Worm (Caenorhabditis elegans): ENCODE data around the gene ZK1321.1.

The ZK1321.1 gene

DNA sequence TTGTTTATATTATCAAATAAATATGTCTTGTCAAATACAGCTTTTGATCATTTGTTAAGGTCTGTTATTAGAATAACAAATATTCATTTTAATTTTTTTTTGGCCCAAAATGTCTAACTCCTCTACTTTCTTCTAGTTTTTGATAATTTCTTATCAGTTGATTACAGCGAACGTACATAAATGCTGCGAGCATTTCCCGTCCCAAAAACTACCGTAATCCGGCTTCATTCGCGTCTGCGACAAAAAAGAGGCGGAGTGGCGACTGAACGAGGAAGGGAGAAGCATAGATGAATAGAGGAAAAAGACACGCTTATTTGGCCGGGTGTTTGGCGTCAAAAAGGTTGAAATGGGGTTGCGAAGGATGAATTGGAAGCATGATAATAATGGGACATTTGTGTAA is 13.3 kb upstream of the ZK1321.1 start:
- TF ChIP-seq ama-1 (optimal IDR thresholded peaks at IDR 0.05), result no peak
- TF ChIP-seq ets-7 (tag; optimal IDR thresholded peaks at IDR 0.05), result no peak
- TF ChIP-seq aly-1 (tag; optimal IDR thresholded peaks at IDR 0.05), result no peak
- TF ChIP-seq hmg-4 (GFP tag; optimal IDR thresholded peaks at IDR 0.05), result no peak
- TF ChIP-seq B0310.2 (tag; optimal IDR thresholded peaks at IDR 0.05), result no peak
- TF ChIP-seq pes-1 (GFP tag; IDR thresholded peaks at IDR 0.05), result no peak
- TF ChIP-seq ceh-13 (GFP tag; optimal IDR thresholded peaks at IDR 0.05), result no peak
- no peak for TF ChIP-seq tra-4 (tag; optimal IDR thresholded peaks at IDR 0.05)
- TF ChIP-seq scrt-1 (GFP tag; IDR thresholded peaks at IDR 0.05), result no peak
- no peak for TF ChIP-seq flt-1 (GFP tag; IDR thresholded peaks at IDR 0.05)
- no peak for TF ChIP-seq tbx-11 (GFP tag; IDR thresholded peaks at IDR 0.05)
- no peak for TF ChIP-seq sea-1 (GFP tag; conservative IDR thresholded peaks at IDR 0.05)
- TF ChIP-seq F13C5.2 (tag; optimal IDR thresholded peaks at IDR 0.05), result no peak
- TF ChIP-seq hmbx-1 (tag; optimal IDR thresholded peaks at IDR 0.05), result no peak
- no peak for TF ChIP-seq tbx-37 (GFP tag; conservative IDR thresholded peaks at IDR 0.05)
- TF ChIP-seq ceh-36 (tag; optimal IDR thresholded peaks at IDR 0.05), result no peak
- TF ChIP-seq hnd-1 (tag; optimal IDR thresholded peaks at IDR 0.05), result no peak

DNA sequence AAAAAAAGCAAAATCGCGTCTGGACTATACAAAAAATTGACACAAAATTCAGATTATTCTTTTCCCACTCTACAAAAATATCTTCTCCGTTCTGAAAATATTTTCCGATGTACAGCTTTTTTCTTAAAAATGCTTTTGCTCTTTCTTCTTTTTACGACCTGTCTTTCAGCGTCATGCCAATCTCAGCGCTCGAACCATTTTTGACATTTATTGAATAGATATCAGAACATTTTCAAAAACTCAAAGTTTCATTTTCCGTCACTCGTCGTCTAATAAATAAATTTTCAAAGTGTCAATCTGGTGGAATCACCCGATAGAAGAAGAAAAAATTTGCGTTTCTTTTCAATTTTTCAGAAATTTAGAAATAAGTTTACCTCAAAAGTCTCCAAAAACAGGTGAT is 12.4 kb upstream of the ZK1321.1 start:
- TF ChIP-seq scrt-1 (GFP tag; IDR thresholded peaks at IDR 0.05) (no peak), ceh-13 (GFP tag; optimal IDR thresholded peaks at IDR 0.05) (no peak), ets-7 (tag; optimal IDR thresholded peaks at IDR 0.05) (no peak), B0310.2 (tag; optimal IDR thresholded peaks at IDR 0.05) (no peak), ama-1 (optimal IDR thresholded peaks at IDR 0.05) (no peak), tra-4 (tag; optimal IDR thresholded peaks at IDR 0.05) (no peak), aly-1 (tag; optimal IDR thresholded peaks at IDR 0.05) (no peak), ceh-36 (tag; optimal IDR thresholded peaks at IDR 0.05) (no peak), tbx-37 (GFP tag; conservative IDR thresholded peaks at IDR 0.05) (no peak), hmbx-1 (tag; optimal IDR thresholded peaks at IDR 0.05) (no peak), hnd-1 (tag; optimal IDR thresholded peaks at IDR 0.05) (no peak), sea-1 (GFP tag; conservative IDR thresholded peaks at IDR 0.05) (no peak), hmg-4 (GFP tag; optimal IDR thresholded peaks at IDR 0.05) (no peak), tbx-11 (GFP tag; IDR thresholded peaks at IDR 0.05) (no peak), F13C5.2 (tag; optimal IDR thresholded peaks at IDR 0.05) (no peak)

DNA sequence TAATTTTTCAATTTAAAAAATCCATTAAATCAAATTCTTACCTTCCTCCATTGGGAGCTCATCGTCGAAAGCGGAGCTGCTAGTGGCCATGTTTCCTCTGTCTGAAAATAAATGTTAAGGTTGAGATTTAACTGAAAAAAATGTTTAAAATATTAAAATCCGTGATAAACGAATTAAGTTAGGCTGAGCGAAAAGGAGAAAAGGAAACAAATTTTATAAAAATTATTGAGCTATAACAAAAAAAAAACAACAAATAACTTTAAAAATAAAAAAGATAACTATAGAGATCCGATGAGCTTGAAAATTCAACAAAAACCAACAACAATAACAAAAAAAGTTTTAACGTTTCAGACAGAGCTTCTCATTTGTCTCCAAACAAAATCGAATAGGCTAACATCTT is 11.0 kb upstream of the ZK1321.1 start, which contains the start of gene pno-1:
Gene pno-1, minus strand, starts transcription at position 101 of the 400 bp plus-strand sequence.
- TF ChIP-seq B0310.2 (tag; optimal IDR thresholded peaks at IDR 0.05) (no peak), hmbx-1 (tag; optimal IDR thresholded peaks at IDR 0.05) (no peak), ceh-13 (GFP tag; optimal IDR thresholded peaks at IDR 0.05) (no peak), ceh-36 (tag; optimal IDR thresholded peaks at IDR 0.05) (no peak), F13C5.2 (tag; optimal IDR thresholded peaks at IDR 0.05) (no peak), tbx-11 (GFP tag; IDR thresholded peaks at IDR 0.05) (no peak), ama-1 (optimal IDR thresholded peaks at IDR 0.05) (no peak), hnd-1 (tag; optimal IDR thresholded peaks at IDR 0.05) (no peak), sea-1 (GFP tag; conservative IDR thresholded peaks at IDR 0.05) (no peak), scrt-1 (GFP tag; IDR thresholded peaks at IDR 0.05) (no peak), tra-4 (tag; optimal IDR thresholded peaks at IDR 0.05) (no peak), aly-1 (tag; optimal IDR thresholded peaks at IDR 0.05) (no peak)

DNA sequence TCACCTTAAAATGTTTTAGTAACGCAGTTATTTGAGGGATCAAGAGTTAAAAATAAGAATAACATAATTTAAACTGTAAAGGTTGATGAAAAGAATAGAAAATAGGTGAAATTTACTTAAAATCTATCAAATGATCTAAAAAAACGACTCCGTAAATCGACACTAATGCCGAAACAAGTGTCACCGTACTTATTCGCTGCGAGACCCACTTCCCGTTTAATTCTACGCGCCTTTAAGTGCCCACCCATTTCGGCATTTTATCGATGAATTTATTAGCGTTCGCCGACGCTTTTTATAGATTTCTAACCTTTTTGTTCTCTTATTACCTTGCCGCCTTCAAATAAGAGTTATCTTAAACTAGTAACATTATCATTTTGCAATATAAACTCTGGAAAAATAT is 7.8 kb upstream of the ZK1321.1 start, which contains the start of the genes Y53C12B.1 and nos-3:
Gene Y53C12B.1, minus strand, starts transcription at position 10 of the 400 bp plus-strand sequence.
Gene nos-3, plus strand, starts transcription at position 248 of the 400 bp plus-strand sequence.
- TF ChIP-seq aly-1 (tag; optimal IDR thresholded peaks at IDR 0.05), result no peak
- no peak for TF ChIP-seq F13C5.2 (tag; optimal IDR thresholded peaks at IDR 0.05)
- no peak for TF ChIP-seq ama-1 (optimal IDR thresholded peaks at IDR 0.05)
- no peak for TF ChIP-seq ceh-36 (tag; optimal IDR thresholded peaks at IDR 0.05)
- TF ChIP-seq ets-7 (tag; optimal IDR thresholded peaks at IDR 0.05), result no peak
- TF ChIP-seq ceh-13 (GFP tag; optimal IDR thresholded peaks at IDR 0.05), result no peak
- TF ChIP-seq hmg-4 (GFP tag; optimal IDR thresholded peaks at IDR 0.05), result no peak
- TF ChIP-seq sea-1 (GFP tag; conservative IDR thresholded peaks at IDR 0.05), result no peak
- TF ChIP-seq pes-1 (GFP tag; IDR thresholded peaks at IDR 0.05), result no peak
- TF ChIP-seq hmbx-1 (tag; optimal IDR thresholded peaks at IDR 0.05), result no peak
- no peak for TF ChIP-seq tra-4 (tag; optimal IDR thresholded peaks at IDR 0.05)
- TF ChIP-seq tbx-37 (GFP tag; conservative IDR thresholded peaks at IDR 0.05), result no peak
- TF ChIP-seq flt-1 (GFP tag; IDR thresholded peaks at IDR 0.05), result no peak

DNA sequence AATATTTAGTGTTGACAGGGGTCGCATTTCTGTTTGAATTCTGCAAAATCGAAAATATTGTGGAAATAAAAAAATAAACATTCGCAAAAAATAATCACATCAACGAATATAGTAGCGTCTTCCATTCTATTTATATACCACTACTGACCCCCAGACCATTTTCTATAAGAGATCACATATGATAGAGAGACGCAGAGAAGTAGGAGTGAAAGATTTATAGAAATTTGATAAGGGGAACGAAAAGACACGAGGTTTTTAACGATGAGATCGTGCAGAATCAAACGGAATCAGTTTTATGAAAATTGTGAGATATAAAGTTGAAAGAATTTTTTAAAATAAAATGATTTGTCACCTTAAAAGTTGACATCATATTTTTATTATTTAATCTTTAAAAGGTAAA is 1.6 kb upstream of the ZK1321.1 start:
- TF ChIP-seq aly-1 (tag; optimal IDR thresholded peaks at IDR 0.05), result no peak
- TF ChIP-seq tbx-11 (GFP tag; IDR thresholded peaks at IDR 0.05), result no peak
- no peak for TF ChIP-seq B0310.2 (tag; optimal IDR thresholded peaks at IDR 0.05)
- TF ChIP-seq scrt-1 (GFP tag; IDR thresholded peaks at IDR 0.05), result no peak
- no peak for TF ChIP-seq F13C5.2 (tag; optimal IDR thresholded peaks at IDR 0.05)
- TF ChIP-seq tbx-37 (GFP tag; conservative IDR thresholded peaks at IDR 0.05), result no peak
- no peak for TF ChIP-seq sea-1 (GFP tag; conservative IDR thresholded peaks at IDR 0.05)
- no peak for TF ChIP-seq flt-1 (GFP tag; IDR thresholded peaks at IDR 0.05)

DNA sequence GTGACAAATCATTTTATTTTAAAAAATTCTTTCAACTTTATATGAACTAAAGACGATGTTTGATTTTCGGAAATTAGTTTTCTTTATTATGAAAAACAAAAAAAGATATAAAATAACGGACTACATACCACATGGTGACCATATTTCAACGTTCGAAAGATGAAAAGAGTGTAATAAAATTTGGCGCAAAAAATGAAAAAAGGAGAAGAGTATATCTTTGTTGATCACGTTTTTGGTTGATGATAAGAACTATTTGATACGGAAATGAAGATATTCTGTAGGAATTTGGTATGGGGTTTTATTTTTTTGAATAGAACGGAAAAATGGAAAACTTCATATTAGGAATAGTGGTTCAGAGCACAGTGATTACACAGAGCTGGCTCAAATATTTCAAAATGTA is 774 bp upstream of the ZK1321.1 start, which contains the start of gene Y53C12B.7:
Gene Y53C12B.7, minus strand, starts transcription at position 163 of the 400 bp plus-strand sequence.
- TF ChIP-seq tbx-11 (GFP tag; IDR thresholded peaks at IDR 0.05) (no peak), scrt-1 (GFP tag; IDR thresholded peaks at IDR 0.05) (no peak)

DNA sequence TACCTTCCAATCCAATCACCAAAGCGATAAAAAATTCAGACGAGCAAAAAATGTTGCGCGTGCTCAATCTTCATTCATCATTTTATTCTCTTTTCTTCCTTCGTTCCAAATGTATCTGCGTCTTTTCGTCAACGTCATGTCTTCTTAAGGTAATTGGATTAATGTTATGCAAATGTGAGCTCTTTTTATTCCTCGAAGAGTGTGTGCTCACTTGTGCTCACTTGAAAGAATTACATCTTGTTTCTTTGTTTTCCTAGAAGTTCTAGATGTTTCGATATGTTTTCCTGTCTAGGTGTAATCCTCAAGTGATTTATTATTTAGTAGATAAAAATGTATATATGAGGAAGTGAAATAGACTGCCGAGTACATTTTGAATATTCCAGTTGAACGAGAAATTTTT is 1.6 kb downstream of the ZK1321.1 start:
- TF ChIP-seq sea-1 (GFP tag; conservative IDR thresholded peaks at IDR 0.05) (no peak), ama-1 (optimal IDR thresholded peaks at IDR 0.05) (no peak), ets-7 (tag; optimal IDR thresholded peaks at IDR 0.05) (no peak), hmbx-1 (tag; optimal IDR thresholded peaks at IDR 0.05) (no peak), tra-4 (tag; optimal IDR thresholded peaks at IDR 0.05) (no peak), hmg-4 (GFP tag; optimal IDR thresholded peaks at IDR 0.05) (no peak), B0310.2 (tag; optimal IDR thresholded peaks at IDR 0.05) (no peak), scrt-1 (GFP tag; IDR thresholded peaks at IDR 0.05) (no peak), flt-1 (GFP tag; IDR thresholded peaks at IDR 0.05) (no peak), hnd-1 (tag; optimal IDR thresholded peaks at IDR 0.05) (no peak)

All from whole organism, early embryonic.